Worm (Caenorhabditis elegans) whole organism, L3 larva: Measurements from ENCODE around the gene ags-3.

ENCODE experiments used
- R02D3.7 ChIP-seq: fragments of 150-350 bp; optimal IDR thresholded peaks from 2 replicates; lab custom pipeline; 2014; ENCODE audit warnings: missing biosample characterization, missing genetic modification characterization
- ZK546.5 ChIP-seq: sonication (generic microtip); optimal IDR thresholded peaks from 2 replicates; lab custom pipeline; 2017; ENCODE audit warnings: missing biosample characterization, missing genetic modification characterization
- ceh-16 ChIP-seq: sonication (generic microtip); optimal IDR thresholded peaks from 2 replicates; lab custom pipeline; 2017; ENCODE audit warnings: missing biosample characterization, missing genetic modification characterization
- ceh-28 ChIP-seq: fragments of 150-350 bp; optimal IDR thresholded peaks from 2 replicates; lab custom pipeline; 2014; ENCODE audit warnings: missing biosample characterization, missing genetic modification reagents, missing genetic modification characterization
- ceh-82 ChIP-seq: fragments of 150-350 bp; optimal IDR thresholded peaks from 2 replicates; lab custom pipeline; 2014; ENCODE audit warnings: missing biosample characterization, missing genetic modification characterization
- ceh-9 ChIP-seq: sonication (generic microtip); optimal IDR thresholded peaks from 2 replicates; lab custom pipeline; 2018; ENCODE audit warnings: missing biosample characterization, missing genetic modification characterization
- daf-12 ChIP-seq: fragments of 150-350 bp; optimal IDR thresholded peaks from 2 replicates; lab custom pipeline; 2014; ENCODE audit warnings: missing biosample characterization, missing genetic modification reagents, missing genetic modification characterization
- egl-27 ChIP-seq: sonication (generic microtip); optimal IDR thresholded peaks from 4 replicates; lab custom pipeline; 2017; ENCODE audit warnings: missing biosample characterization, missing genetic modification reagents, missing genetic modification characterization
- egl-5 ChIP-seq: fragments of 150-350 bp; optimal IDR thresholded peaks from 2 replicates; lab custom pipeline; 2017; ENCODE audit warnings: missing biosample characterization, missing genetic modification reagents, missing genetic modification characterization, inconsistent platforms
- elt-1 ChIP-seq: fragments of 150-350 bp; optimal IDR thresholded peaks from 2 replicates; lab custom pipeline; 2014; ENCODE audit warnings: missing biosample characterization, missing genetic modification characterization
- elt-2 ChIP-seq: sonication (generic microtip); optimal IDR thresholded peaks from 2 replicates; lab custom pipeline; 2016; ENCODE audit warnings: missing genetic modification reagents, mild to moderate bottlenecking, missing genetic modification characterization, missing compliant biosample characterization
- elt-3 ChIP-seq, 3 experiments: fragments of 150-350 bp in 1 of 3; sonication (generic microtip) in 2 of 3; optimal IDR thresholded peaks; 2 replicates in 2 of 3; 4 replicates in 1 of 3; lab custom pipeline; 2014 to 2017; ENCODE audit warnings: missing biosample characterization in 3 of 3, missing genetic modification characterization in 3 of 3
- fkh-10 ChIP-seq: sonication (generic microtip); optimal IDR thresholded peaks from 2 replicates; lab custom pipeline; 2017; ENCODE audit warnings: missing biosample characterization, missing genetic modification reagents, missing genetic modification characterization
- fkh-2 ChIP-seq: fragments of 150-350 bp; optimal IDR thresholded peaks from 2 replicates; lab custom pipeline; 2014; ENCODE audit warnings: missing biosample characterization, missing genetic modification reagents, missing genetic modification characterization
- hmg-11 ChIP-seq: sonication (generic microtip); optimal IDR thresholded peaks from 2 replicates; lab custom pipeline; 2016; ENCODE audit warnings: missing genetic modification characterization, missing compliant biosample characterization
- jun-1 ChIP-seq: fragments of 150-350 bp; optimal IDR thresholded peaks from 2 replicates; lab custom pipeline; 2014; ENCODE audit warnings: missing biosample characterization, missing genetic modification reagents, missing genetic modification characterization
- lin-15B ChIP-seq: fragments of 150-350 bp; optimal IDR thresholded peaks from 2 replicates; lab custom pipeline; 2014; ENCODE audit warnings: missing biosample characterization, missing genetic modification characterization
- lsy-12 ChIP-seq: sonication (generic microtip); optimal IDR thresholded peaks from 2 replicates; lab custom pipeline; 2016; ENCODE audit warnings: mild to moderate bottlenecking, missing genetic modification characterization, missing compliant biosample characterization
- mdl-1 ChIP-seq: fragments of 150-350 bp; optimal IDR thresholded peaks from 2 replicates; lab custom pipeline; 2014; ENCODE audit warnings: missing biosample characterization, missing genetic modification characterization
- mml-1 ChIP-seq: fragments of 150-350 bp; sonication (generic microtip); optimal IDR thresholded peaks from 3 replicates; lab custom pipeline; 2014; ENCODE audit warnings: missing biosample characterization, missing genetic modification characterization
- nfya-1 ChIP-seq: sonication (generic microtip); optimal IDR thresholded peaks from 2 replicates; lab custom pipeline; 2017; ENCODE audit warnings: missing genetic modification characterization, mild to moderate bottlenecking, missing compliant biosample characterization, antibody characterized with exemption, moderate library complexity; ENCODE audit not compliant: insufficient read depth
- nhr-11 ChIP-seq: fragments of 150-350 bp; optimal IDR thresholded peaks from 2 replicates; lab custom pipeline; 2014; ENCODE audit warnings: missing biosample characterization, missing genetic modification characterization
- nhr-23 ChIP-seq: fragments of 150-350 bp; optimal IDR thresholded peaks from 2 replicates; lab custom pipeline; 2014; ENCODE audit warnings: missing biosample characterization, missing genetic modification reagents, missing genetic modification characterization
- nhr-25 ChIP-seq: sonication (generic microtip); optimal IDR thresholded peaks from 2 replicates; lab custom pipeline; 2017; ENCODE audit warnings: missing biosample characterization, missing genetic modification characterization
- nhr-28 ChIP-seq: fragments of 150-350 bp; optimal IDR thresholded peaks from 2 replicates; lab custom pipeline; 2014; ENCODE audit warnings: missing biosample characterization, missing genetic modification characterization
- nhr-43 ChIP-seq: sonication (generic microtip); optimal IDR thresholded peaks from 2 replicates; lab custom pipeline; 2016; ENCODE audit warnings: mild to moderate bottlenecking, missing genetic modification characterization, missing compliant biosample characterization; ENCODE audit not compliant: poor library complexity, severe bottlenecking
- nhr-77 ChIP-seq: fragments of 150-350 bp; optimal IDR thresholded peaks from 2 replicates; lab custom pipeline; 2014; ENCODE audit warnings: missing biosample characterization, missing genetic modification characterization
- pha-4 ChIP-seq: fragments of 150-350 bp; optimal IDR thresholded peaks from 2 replicates; lab custom pipeline; 2014; ENCODE audit warnings: missing biosample characterization, missing genetic modification reagents, missing genetic modification characterization
- pqm-1 ChIP-seq: fragments of 150-350 bp; optimal IDR thresholded peaks from 2 replicates; lab custom pipeline; 2017; ENCODE audit warnings: missing biosample characterization, missing genetic modification characterization, inconsistent platforms
- sea-2 ChIP-seq: fragments of 150-350 bp; sonication (generic microtip); optimal IDR thresholded peaks from 4 replicates; lab custom pipeline; 2014; ENCODE audit warnings: missing biosample characterization, missing genetic modification reagents, missing genetic modification characterization
- snpc-4 ChIP-seq: fragments of 150-350 bp; optimal IDR thresholded peaks from 2 replicates; lab custom pipeline; 2014; ENCODE audit warnings: missing biosample characterization, missing genetic modification characterization
- unc-39 ChIP-seq: sonication (generic microtip); optimal IDR thresholded peaks from 4 replicates; lab custom pipeline; 2017; ENCODE audit warnings: missing biosample characterization, missing genetic modification characterization
- unc-62 ChIP-seq: fragments of 150-350 bp; sonication (generic microtip); optimal IDR thresholded peaks from 4 replicates; lab custom pipeline; 2014; ENCODE audit warnings: missing biosample characterization, missing genetic modification reagents, missing genetic modification characterization
- zag-1 ChIP-seq: fragments of 150-350 bp; optimal IDR thresholded peaks from 2 replicates; lab custom pipeline; 2014; ENCODE audit warnings: missing biosample characterization, missing genetic modification characterization
- ztf-11 ChIP-seq: fragments of 150-350 bp; optimal IDR thresholded peaks from 2 replicates; lab custom pipeline; 2014; ENCODE audit warnings: missing biosample characterization, missing genetic modification characterization
- ztf-4 ChIP-seq: fragments of 150-350 bp; optimal IDR thresholded peaks from 2 replicates; lab custom pipeline; 2014; ENCODE audit warnings: missing biosample characterization, missing genetic modification characterization

ags-3 gene

DNA sequence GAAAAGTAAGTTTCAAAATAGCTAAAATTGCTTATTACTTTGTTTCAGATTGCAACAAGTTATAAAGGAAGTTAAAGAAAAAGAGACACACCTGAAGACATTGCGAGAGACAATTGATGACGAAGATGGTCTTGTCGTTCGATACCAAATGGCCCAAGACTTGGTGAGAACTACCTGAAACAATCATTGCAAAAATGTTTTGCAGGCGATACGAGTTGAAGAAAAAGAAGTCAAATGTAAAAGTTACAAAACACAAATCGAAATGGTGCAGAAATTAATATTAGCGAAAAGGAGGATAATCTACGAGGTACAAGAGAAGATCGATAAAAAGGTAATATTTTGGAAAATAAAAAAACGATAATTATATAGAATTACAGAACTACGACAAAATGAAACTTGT is 23.7 kb downstream of the ags-3 start, which contains the start of gene rga-8:
rga-8 (minus strand) TSS at position 101 of the 400 bp plus-strand sequence.
- TF ChIP-seq nhr-23 (tag; lab: Kevin White, UChicago), result no peak
- no peak for TF ChIP-seq ceh-16 (tag; lab: Kevin White, UChicago)
- no peak for TF ChIP-seq ZK546.5 (tag; lab: Kevin White, UChicago)
- no peak for TF ChIP-seq ceh-82 (tag; lab: Kevin White, UChicago)
- TF ChIP-seq lsy-12 (tag; lab: Kevin White, UChicago), result no peak
- TF ChIP-seq elt-1 (tag; lab: Kevin White, UChicago), result no peak
- TF ChIP-seq elt-2, result no peak
- no peak for TF ChIP-seq hmg-11 (tag; lab: Kevin White, UChicago)
- TF ChIP-seq snpc-4 (tag; lab: Kevin White, UChicago), result no peak
- TF ChIP-seq fkh-2, result no peak
- TF ChIP-seq nhr-25 (tag; lab: Kevin White, UChicago), result no peak
- no peak for TF ChIP-seq fkh-10 (GFP tag; lab: Kevin White, UChicago)
- no peak for TF ChIP-seq R02D3.7 (tag; lab: Kevin White, UChicago)

DNA sequence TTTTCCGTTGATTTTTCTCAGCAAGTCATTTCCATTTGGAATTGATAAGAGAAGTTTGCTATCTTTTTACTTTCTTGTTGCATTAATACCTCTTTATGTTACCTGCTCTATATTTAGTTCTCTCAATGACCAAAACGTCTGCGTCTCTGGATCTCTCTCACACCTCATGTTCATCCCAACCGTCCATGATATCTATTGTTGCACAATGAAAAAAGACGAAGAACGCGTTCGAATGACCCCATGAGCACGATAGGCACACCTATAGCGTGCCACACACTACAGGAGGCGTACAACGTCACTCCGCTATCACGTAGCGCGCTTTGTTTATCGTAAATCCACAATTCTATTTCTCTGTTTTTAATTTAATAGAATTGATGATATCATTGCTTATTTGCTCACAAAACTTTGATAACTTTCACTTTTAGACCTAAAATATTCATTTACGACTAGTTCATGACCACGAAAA is 24.2 kb downstream of the ags-3 start, which contains the start of gene Y34B4A.2:
Y34B4A.2 (plus strand) TSS at position 328 of the 466 bp plus-strand sequence.
- TF ChIP-seq snpc-4 (tag; lab: Kevin White, UChicago) (no peak), pha-4 (tag; lab: Kevin White, UChicago) (peak; percentile 45), unc-62 (GFP tag; lab: Kevin White, UChicago) (no peak), lin-15B (tag; lab: Kevin White, UChicago) (peak; percentile 41), mml-1 (no peak), egl-5 (no peak), zag-1 (tag; lab: Kevin White, UChicago) (no peak), pqm-1 (tag; lab: Kevin White, UChicago) (peak; percentile 53), sea-2 (GFP tag; lab: Kevin White, UChicago) (no peak), elt-2 (peak; percentile 91), ztf-4 (no peak), hmg-11 (tag; lab: Kevin White, UChicago) (no peak), nhr-11 (tag; lab: Kevin White, UChicago) (no peak), fkh-2 (no peak), nhr-25 (tag; lab: Kevin White, UChicago) (no peak), unc-39 (tag; lab: Kevin White, UChicago) (no peak), mdl-1 (tag; lab: Kevin White, UChicago) (no peak), ceh-28 (tag; lab: Kevin White, UChicago) (no peak), R02D3.7 (tag; lab: Kevin White, UChicago) (peak; percentile 89), fkh-10 (GFP tag; lab: Kevin White, UChicago) (no peak), daf-12 (tag; lab: Kevin White, UChicago) (no peak), nfya-1 (tag; lab: Kevin White, UChicago) (peak; percentile 43)

DNA sequence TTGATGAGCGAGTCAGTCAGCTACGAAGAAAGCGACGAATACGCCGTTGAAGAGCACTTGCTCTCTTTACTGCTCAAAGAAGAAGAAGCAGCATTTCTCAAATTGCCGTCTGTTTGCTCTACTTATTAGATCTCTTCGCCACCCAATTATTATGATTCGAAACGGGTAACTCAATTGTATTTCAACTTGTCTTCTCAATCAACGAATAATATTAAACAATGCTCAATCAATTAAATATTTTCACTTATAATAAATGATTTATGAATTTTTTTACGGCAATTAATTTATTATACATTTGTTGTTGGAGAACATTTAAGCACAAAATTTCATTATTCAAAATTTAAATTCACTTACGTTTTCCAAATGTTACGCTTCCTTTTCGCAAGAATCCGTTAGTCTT is 25.2 kb downstream of the ags-3 start:
- TF ChIP-seq egl-5 (no peak), fkh-2 (no peak), nhr-77 (no peak), egl-27 (tag; lab: Kevin White, UChicago) (no peak), pqm-1 (tag; lab: Kevin White, UChicago) (no peak), ceh-9 (tag; lab: Kevin White, UChicago) (no peak), mml-1 (no peak), jun-1 (tag; lab: Kevin White, UChicago) (no peak), sea-2 (GFP tag; lab: Kevin White, UChicago) (no peak), elt-1 (tag; lab: Kevin White, UChicago) (no peak), hmg-11 (tag; lab: Kevin White, UChicago) (no peak), nhr-43 (tag; lab: Kevin White, UChicago) (no peak), unc-39 (tag; lab: Kevin White, UChicago) (no peak), lsy-12 (tag; lab: Kevin White, UChicago) (no peak), nhr-28 (tag; lab: Kevin White, UChicago) (no peak), ztf-11 (tag; lab: Kevin White, UChicago) (no peak), nhr-23 (tag; lab: Kevin White, UChicago) (no peak), elt-3 (tag; optimal IDR thresholded peaks at IDR 0.05; lab: Kevin White, UChicago) (no peak)
